Fruit fly (Drosophila melanogaster): ENCODE results near the gene Pex12.

Gene Pex12

dm6 chr2L:866950-867744 lies 51.4 kb downstream of the Pex12 start (continued):
- TF ChIP-seq D19B (GFP tag; optimal IDR thresholded peaks at IDR 0.05) (peak; percentile 81), h (optimal IDR thresholded peaks at IDR 0.05) (no peak), CG8281 (tag; optimal IDR thresholded peaks at IDR 0.05) (peak; percentile 86), CG31388 (GFP tag; optimal IDR thresholded peaks at IDR 0.05) (peak; percentile 75), CG10462 (GFP tag; optimal IDR thresholded peaks at IDR 0.05) (peak; percentile 84), Stat92E (GFP tag; optimal IDR thresholded peaks at IDR 0.05) (peak in 1 of 3 experiments; percentile 66), Aef1 (GFP tag; IDR thresholded peaks at IDR 0.05) (peak; percentile 94), Jarid2 (GFP tag; optimal IDR thresholded peaks at IDR 0.05) (peak; percentile 34), CG30403 (GFP tag; optimal IDR thresholded peaks at IDR 0.05) (peak; percentile 94), CG17829 (tag; optimal IDR thresholded peaks at IDR 0.05) (peak; percentile 90), CG14965 (GFP tag; optimal IDR thresholded peaks at IDR 0.05; ENCODE audit: borderline replicate concordance) (no peak), tap (tag; optimal IDR thresholded peaks at IDR 0.05) (peak; percentile 92), CG10209 (GFP tag; optimal IDR thresholded peaks at IDR 0.05) (peak; percentile 91), Side (GFP tag; optimal IDR thresholded peaks at IDR 0.05) (peak; percentile 92), CG9817 (tag; optimal IDR thresholded peaks at IDR 0.05) (peak; percentile 96), shn (GFP tag; optimal IDR thresholded peaks at IDR 0.05) (peak; percentile 75), sqz (GFP tag; optimal IDR thresholded peaks at IDR 0.05) (peak; percentile 80), TFAM (GFP tag; optimal IDR thresholded peaks at IDR 0.05) (peak; percentile 46), CG17359 (tag; optimal IDR thresholded peaks at IDR 0.05) (peak; percentile 95), ab (GFP tag; optimal IDR thresholded peaks at IDR 0.05) (peak; percentile 72), hth (optimal IDR thresholded peaks at IDR 0.05) (no peak), sd (tag; optimal IDR thresholded peaks at IDR 0.05) (peak; percentile 99), Eip74EF (GFP tag; optimal IDR thresholded peaks at IDR 0.05) (peak in 1 of 2 experiments; percentile 87), dati (GFP tag; IDR thresholded peaks at IDR 0.05) (peak; percentile 80), Mes4 (GFP tag; optimal IDR thresholded peaks at IDR 0.05) (peak; percentile 83), CG4854 (GFP tag; optimal IDR thresholded peaks at IDR 0.05) (peak; percentile 90), dan (GFP tag; IDR thresholded peaks at IDR 0.05) (peak; percentile 66; the same call in 1 of the 2 replicates), Usf (GFP tag; optimal IDR thresholded peaks at IDR 0.05) (peak; percentile 79), bbx (GFP tag; IDR thresholded peaks at IDR 0.05; ENCODE audit: partially characterized antibody) (no peak; the same call in 1 of the 2 replicates), Ets65A (GFP tag) (peak; percentile 99), twi (tag; optimal IDR thresholded peaks at IDR 0.05) (peak; percentile 83), CG5180 (GFP tag; optimal IDR thresholded peaks at IDR 0.05) (peak; percentile 82), CG1024 (GFP tag; IDR thresholded peaks at IDR 0.05) (peak; percentile 91), dysf (GFP tag; IDR thresholded peaks at IDR 0.05) (peak; percentile 96), Bteb2 (GFP tag; optimal IDR thresholded peaks at IDR 0.05) (peak; percentile 88), CG13296 (GFP tag; optimal IDR thresholded peaks at IDR 0.05) (peak; percentile 93), sim (GFP tag; IDR thresholded peaks at IDR 0.05) (peak; percentile 72; the same call in 1 of the 2 replicates), Six4 (GFP tag; optimal IDR thresholded peaks at IDR 0.05) (peak; percentile 81), Deaf1 (tag; optimal IDR thresholded peaks at IDR 0.05) (peak; percentile 57), usp (GFP tag; optimal IDR thresholded peaks at IDR 0.05) (no peak), gcm (GFP tag; optimal IDR thresholded peaks at IDR 0.05) (peak; percentile 85), zfh1 (GFP tag; IDR thresholded peaks at IDR 0.05) (peak; percentile 96), YL-1 (GFP tag; optimal IDR thresholded peaks at IDR 0.05) (peak; percentile 70), MBD-R2 (GFP tag; IDR thresholded peaks at IDR 0.05) (peak; percentile 92), vnd (GFP tag; IDR thresholded peaks at IDR 0.05; ENCODE audit: partially characterized antibody) (no peak), Elba2 (GFP tag; optimal IDR thresholded peaks at IDR 0.05) (peak; percentile 91), CG4360 (GFP tag; IDR thresholded peaks at IDR 0.05) (peak; percentile 64), Fer2 (tag; optimal IDR thresholded peaks at IDR 0.05) (peak; percentile 89), CG10543 (GFP tag; optimal IDR thresholded peaks at IDR 0.05) (peak; percentile 85)
